Worm (Caenorhabditis elegans): ENCODE measurements around the gene tbg-1.
A peak's percentile ranks its signal among the peaks of the same experiment; 100 is the strongest.

tbg-1 gene

DNA sequence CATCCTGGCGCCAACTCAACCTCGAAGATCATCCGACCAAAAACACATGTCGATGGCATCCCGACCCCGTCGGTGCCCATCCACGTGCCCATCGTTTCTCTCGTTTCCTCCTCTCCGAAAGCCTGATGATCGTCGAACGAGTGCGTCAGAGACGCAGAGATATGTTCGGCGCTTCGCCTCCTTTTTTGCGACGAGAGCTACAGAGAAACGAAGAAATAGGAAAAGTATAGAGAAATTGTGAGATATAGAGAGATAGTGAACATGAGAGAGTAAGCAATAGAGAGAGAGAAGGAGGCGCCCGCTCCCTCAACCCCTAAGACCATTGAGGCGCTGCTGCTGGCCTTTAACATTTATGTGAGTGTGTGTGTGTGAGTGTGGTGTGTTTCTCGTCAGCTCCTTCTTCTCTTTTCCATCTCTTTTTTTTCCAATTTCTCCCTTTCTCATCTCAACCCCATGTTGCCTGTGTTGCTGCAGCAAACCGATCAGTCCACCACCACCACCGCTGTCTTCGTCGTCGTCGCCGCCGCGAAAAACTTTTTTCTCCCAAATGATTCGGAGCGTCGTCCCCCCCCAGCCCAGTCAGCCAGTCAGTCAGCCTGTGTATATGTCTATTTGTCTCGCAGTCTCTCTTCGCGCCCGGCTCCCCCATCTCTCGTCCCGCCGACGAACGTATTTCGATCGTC lies 9.7 kb downstream of the tbg-1 start, which contains the start of gene hlh-11 (continued):
- TF ChIP-seq ceh-9 (tag; optimal IDR thresholded peaks at IDR 0.05) (no peak), ztf-16 (tag; optimal IDR thresholded peaks at IDR 0.05) (no peak), syd-9 (tag; optimal IDR thresholded peaks at IDR 0.05) (peak; percentile 3), ceh-2 (tag; optimal IDR thresholded peaks at IDR 0.05) (no peak), hlh-8 (tag; optimal IDR thresholded peaks at IDR 0.05) (peak; percentile 59), lim-6 (tag; optimal IDR thresholded peaks at IDR 0.05) (no peak), nhr-11 (tag; optimal IDR thresholded peaks at IDR 0.05) (no peak), pha-4 (tag; optimal IDR thresholded peaks at IDR 0.05) (no peak), hlh-15 (tag; optimal IDR thresholded peaks at IDR 0.05) (no peak), npax-4 (tag; optimal IDR thresholded peaks at IDR 0.05) (no peak), elt-4 (tag; optimal IDR thresholded peaks at IDR 0.05) (no peak), che-1 (tag; optimal IDR thresholded peaks at IDR 0.05) (no peak), C38D4.7 (GFP tag; optimal IDR thresholded peaks at IDR 0.05) (no peak), pros-1 (tag; optimal IDR thresholded peaks at IDR 0.05) (no peak), nfya-1 (tag; optimal IDR thresholded peaks at IDR 0.05) (peak; percentile 77), unc-3 (GFP tag; conservative IDR thresholded peaks at IDR 0.05) (no peak), unc-3 (tag; optimal IDR thresholded peaks at IDR 0.05) (no peak), madf-2 (tag; optimal IDR thresholded peaks at IDR 0.05) (no peak), fkh-10 (GFP tag; optimal IDR thresholded peaks at IDR 0.05) (no peak), ceh-6 (GFP tag; optimal IDR thresholded peaks at IDR 0.05) (peak; percentile 23), dve-1 (tag; optimal IDR thresholded peaks at IDR 0.05) (peak; percentile 12), ceh-45 (GFP tag; IDR thresholded peaks at IDR 0.05) (no peak), ceh-18 (tag; optimal IDR thresholded peaks at IDR 0.05) (peak; percentile 96), nhr-232 (tag; optimal IDR thresholded peaks at IDR 0.05) (no peak), ahr-1 (tag; optimal IDR thresholded peaks at IDR 0.05) (no peak)

DNA sequence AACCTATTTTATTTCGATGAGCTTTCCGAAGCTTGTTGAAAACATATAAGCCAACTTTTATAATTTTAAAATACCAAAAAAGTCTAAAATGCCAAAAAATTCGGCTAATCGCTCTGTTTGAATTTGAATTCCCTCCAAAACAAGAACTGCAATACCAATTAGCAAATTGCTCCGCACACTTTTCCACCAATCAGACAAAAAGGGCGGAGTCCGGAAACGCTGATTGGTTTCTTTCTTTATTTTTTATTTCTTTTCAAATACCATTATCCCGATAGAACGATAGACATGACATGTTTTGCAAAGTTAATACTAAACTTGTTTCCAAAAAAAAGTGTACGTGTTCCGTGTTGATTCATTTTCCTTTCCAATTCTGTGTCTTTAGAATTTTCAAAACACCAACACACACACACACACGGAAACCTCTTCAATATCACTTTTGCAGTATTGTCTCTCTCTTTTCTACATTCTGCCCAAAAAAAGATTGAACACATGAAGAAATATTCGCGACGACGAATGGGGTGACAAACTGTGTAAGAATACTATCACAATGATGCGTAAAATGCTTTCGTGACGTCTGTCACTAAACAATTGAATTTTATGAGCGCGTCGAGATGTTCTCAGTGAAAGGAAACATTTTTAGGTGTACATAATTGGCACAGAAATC lies 11.2 kb downstream of the tbg-1 start:
- TF ChIP-seq nfya-1 (tag; optimal IDR thresholded peaks at IDR 0.05): peak; percentile 52
- TF ChIP-seq hlh-13 (GFP tag; optimal IDR thresholded peaks at IDR 0.05): no peak

DNA sequence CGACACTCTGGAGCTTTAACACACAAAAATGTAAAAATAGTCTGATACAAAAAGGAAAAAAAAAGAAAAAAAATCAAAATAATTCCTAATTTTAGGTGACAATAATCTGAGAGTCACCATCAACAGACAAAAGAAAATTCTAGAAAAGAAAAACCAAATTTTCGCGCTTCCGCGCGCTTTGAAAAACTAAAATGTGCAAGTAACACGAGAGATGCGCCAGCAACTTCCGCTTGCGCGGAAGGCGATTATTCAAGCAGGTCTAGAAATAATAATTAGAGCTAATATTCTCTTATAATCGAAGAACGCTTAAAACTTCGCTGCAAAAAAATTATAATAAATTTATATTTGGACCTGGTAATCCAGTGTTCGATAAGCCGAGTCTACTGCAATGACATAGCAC lies 12.0 kb downstream of the tbg-1 start:
- TF ChIP-seq K02D7.2 (tag; optimal IDR thresholded peaks at IDR 0.05) (no peak), F13H6.1 (tag; optimal IDR thresholded peaks at IDR 0.05) (no peak), ttx-3 (tag; optimal IDR thresholded peaks at IDR 0.05) (no peak), ceh-34 (tag; optimal IDR thresholded peaks at IDR 0.05) (no peak), sox-2 (GFP tag; IDR thresholded peaks at IDR 0.05) (no peak), lim-6 (tag; optimal IDR thresholded peaks at IDR 0.05) (no peak), ceh-24 (tag; optimal IDR thresholded peaks at IDR 0.05) (no peak), tbx-2 (tag; optimal IDR thresholded peaks at IDR 0.05) (no peak), nfya-1 (tag; optimal IDR thresholded peaks at IDR 0.05) (no peak), rnt-1 (tag; optimal IDR thresholded peaks at IDR 0.05) (no peak), elt-2 (tag; optimal IDR thresholded peaks at IDR 0.05) (no peak), dve-1 (tag; optimal IDR thresholded peaks at IDR 0.05) (no peak), unc-86 (tag; optimal IDR thresholded peaks at IDR 0.05) (no peak), syd-9 (tag; optimal IDR thresholded peaks at IDR 0.05) (no peak), che-1 (tag; optimal IDR thresholded peaks at IDR 0.05) (no peak), pros-1 (tag; optimal IDR thresholded peaks at IDR 0.05) (no peak)

DNA sequence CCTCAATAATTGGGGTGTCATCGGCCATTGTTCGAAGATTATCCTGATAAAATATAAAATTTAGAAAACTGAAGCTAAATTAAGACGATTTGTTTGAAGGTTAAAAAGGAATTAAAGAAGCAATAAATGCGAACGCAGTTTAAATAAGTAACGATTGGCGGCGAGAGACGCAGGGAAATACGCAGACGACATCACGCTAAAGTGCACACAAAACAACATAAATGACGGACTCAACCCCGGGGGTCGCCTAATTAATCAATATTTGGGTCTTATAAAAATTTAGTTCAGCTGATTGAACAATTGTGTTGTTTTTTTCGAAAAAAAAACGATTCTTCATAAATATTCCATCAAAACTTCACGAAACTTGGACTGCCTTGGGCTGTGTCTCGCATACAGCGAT lies 12.5 kb downstream of the tbg-1 start, which contains the start of gene hcp-3:
TSS of gene hcp-3 (minus strand) at position 45 of the 400 bp plus-strand sequence.
- TF ChIP-seq unc-42 (tag; optimal IDR thresholded peaks at IDR 0.05) (no peak), che-1 (tag; optimal IDR thresholded peaks at IDR 0.05) (no peak), ceh-34 (tag; optimal IDR thresholded peaks at IDR 0.05) (no peak), syd-9 (tag; optimal IDR thresholded peaks at IDR 0.05) (no peak), lin-11 (tag; optimal IDR thresholded peaks at IDR 0.05) (no peak), C38D4.7 (GFP tag; optimal IDR thresholded peaks at IDR 0.05) (no peak), unc-55 (GFP tag; optimal IDR thresholded peaks at IDR 0.05) (peak; percentile 5), K02D7.2 (tag; optimal IDR thresholded peaks at IDR 0.05) (no peak), nfya-1 (tag; optimal IDR thresholded peaks at IDR 0.05) (peak; percentile 55), sdc-2 (tag; optimal IDR thresholded peaks at IDR 0.05) (no peak), F13H6.1 (tag; optimal IDR thresholded peaks at IDR 0.05) (no peak), pag-3 (tag; optimal IDR thresholded peaks at IDR 0.05; ENCODE audit: borderline replicate concordance) (no peak), sox-4 (tag; optimal IDR thresholded peaks at IDR 0.05) (no peak), rnt-1 (tag; optimal IDR thresholded peaks at IDR 0.05) (no peak), ceh-22 (tag; optimal IDR thresholded peaks at IDR 0.05) (no peak), ceh-31 (tag; optimal IDR thresholded peaks at IDR 0.05) (peak; percentile 37), dmd-4 (tag; optimal IDR thresholded peaks at IDR 0.05; ENCODE audit: borderline replicate concordance) (no peak), ceh-48 (tag; optimal IDR thresholded peaks at IDR 0.05) (peak; percentile 76), elt-4 (tag; optimal IDR thresholded peaks at IDR 0.05) (no peak), hlh-15 (tag; optimal IDR thresholded peaks at IDR 0.05) (no peak)
